Fruit fly (Drosophila melanogaster): ENCODE measurements around the gene CG34288.

DNA sequence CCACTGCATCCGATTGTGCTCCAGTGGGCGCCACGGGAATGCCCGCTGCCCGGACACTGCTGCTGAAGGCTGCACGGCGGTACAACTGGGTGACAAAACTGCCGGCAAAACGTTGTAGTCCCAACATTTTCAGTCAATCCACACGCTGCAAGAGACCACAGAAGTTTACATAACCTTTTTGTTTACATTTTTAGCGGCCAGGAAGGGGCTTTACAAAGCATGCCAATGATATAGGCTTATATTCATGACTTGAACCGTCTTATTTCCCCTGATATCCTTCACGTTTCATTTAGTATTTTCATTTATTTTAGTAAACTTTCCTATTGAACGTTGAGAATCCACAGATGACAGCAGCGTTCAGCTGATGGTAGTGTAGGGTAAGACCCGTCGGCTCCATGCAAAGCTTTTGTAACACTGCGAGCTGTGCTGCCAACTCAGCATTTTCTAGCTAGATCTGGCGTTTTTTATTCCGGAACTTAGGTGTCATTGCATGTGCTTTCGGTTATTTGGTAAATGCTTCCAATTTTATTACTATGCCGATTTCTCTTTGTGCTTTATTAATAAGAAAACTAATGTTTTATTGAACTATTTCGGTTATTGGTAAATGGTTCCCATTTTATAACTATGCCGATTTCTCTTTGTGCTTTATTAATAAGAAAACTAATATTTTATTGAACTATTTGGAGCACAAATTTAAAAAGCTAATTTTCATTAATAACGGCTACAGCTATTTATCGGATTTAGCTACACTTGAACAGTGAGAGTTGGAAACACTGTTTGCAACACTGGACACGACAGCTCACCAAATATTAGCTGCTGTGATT is 36.3 kb downstream of the CG34288 start, which contains the start of the genes CG13850 and lqfR:
- peak; percentile 65 for TF ChIP-seq CG14711 (tag; optimal IDR thresholded peaks at IDR 0.05)
- peak; percentile 89 for TF ChIP-seq Crg-1 (GFP tag; optimal IDR thresholded peaks at IDR 0.05)
- peak; percentile 88 for TF ChIP-seq CG1620 (GFP tag; optimal IDR thresholded peaks at IDR 0.05)
- peak; percentile 57 for TF ChIP-seq tj (GFP tag; optimal IDR thresholded peaks at IDR 0.05)
- TF ChIP-seq Clk (GFP tag; optimal IDR thresholded peaks at IDR 0.05): peak; percentile 73
- peak; percentile 77 for TF ChIP-seq Mnt (GFP tag; optimal IDR thresholded peaks at IDR 0.05)

Data from whole organism, adult.